Worm (Caenorhabditis elegans) whole organism, midembryonic: ENCODE results near the gene C39E9.8.

Experiments
- T22C8.4 ChIP-seq: fragments of 200-800 bp; sonication (Bioruptor generic); IDR thresholded peaks from 2 replicates; pipeline ENCODE4 v1.3.6; 2022; ENCODE audit warnings: missing genetic modification characterization, missing compliant biosample characterization
- cog-1 ChIP-seq: sonication (generic microtip); optimal IDR thresholded peaks from 2 replicates; lab custom pipeline; 2016; ENCODE audit warnings: missing genetic modification characterization, missing compliant biosample characterization
- flt-1 ChIP-seq: fragments of 200-800 bp; sonication (Bioruptor generic); IDR thresholded peaks from 2 replicates; pipeline ENCODE4 v1.3.6; 2022; ENCODE audit warnings: missing genetic modification characterization, missing compliant biosample characterization
- med-1 ChIP-seq: sonication (generic microtip); optimal IDR thresholded peaks from 2 replicates; lab custom pipeline; 2017; ENCODE audit warnings: missing genetic modification characterization, mild to moderate bottlenecking, missing compliant biosample characterization, antibody characterized with exemption, missing genetic modification reagents; ENCODE audit not compliant: insufficient read depth
- ref-1 ChIP-seq: fragments of 200-800 bp; sonication (Bioruptor generic); conservative IDR thresholded peaks from 2 replicates; pipeline ENCODE4 v1.3.6; 2022; ENCODE audit warnings: missing genetic modification reagents, missing genetic modification characterization, missing compliant biosample characterization
- tab-1 ChIP-seq: fragments of 200-800 bp; sonication (Bioruptor generic); IDR thresholded peaks from 2 replicates; pipeline ENCODE4 v1.3.6; 2022; ENCODE audit warnings: missing genetic modification characterization, missing compliant biosample characterization
- ztf-29 ChIP-seq: fragments of 200-800 bp; sonication (Bioruptor generic); IDR thresholded peaks from 2 replicates; pipeline ENCODE4 v1.3.6; 2022; ENCODE audit warnings: missing genetic modification reagents, missing genetic modification characterization, missing compliant biosample characterization

DNA sequence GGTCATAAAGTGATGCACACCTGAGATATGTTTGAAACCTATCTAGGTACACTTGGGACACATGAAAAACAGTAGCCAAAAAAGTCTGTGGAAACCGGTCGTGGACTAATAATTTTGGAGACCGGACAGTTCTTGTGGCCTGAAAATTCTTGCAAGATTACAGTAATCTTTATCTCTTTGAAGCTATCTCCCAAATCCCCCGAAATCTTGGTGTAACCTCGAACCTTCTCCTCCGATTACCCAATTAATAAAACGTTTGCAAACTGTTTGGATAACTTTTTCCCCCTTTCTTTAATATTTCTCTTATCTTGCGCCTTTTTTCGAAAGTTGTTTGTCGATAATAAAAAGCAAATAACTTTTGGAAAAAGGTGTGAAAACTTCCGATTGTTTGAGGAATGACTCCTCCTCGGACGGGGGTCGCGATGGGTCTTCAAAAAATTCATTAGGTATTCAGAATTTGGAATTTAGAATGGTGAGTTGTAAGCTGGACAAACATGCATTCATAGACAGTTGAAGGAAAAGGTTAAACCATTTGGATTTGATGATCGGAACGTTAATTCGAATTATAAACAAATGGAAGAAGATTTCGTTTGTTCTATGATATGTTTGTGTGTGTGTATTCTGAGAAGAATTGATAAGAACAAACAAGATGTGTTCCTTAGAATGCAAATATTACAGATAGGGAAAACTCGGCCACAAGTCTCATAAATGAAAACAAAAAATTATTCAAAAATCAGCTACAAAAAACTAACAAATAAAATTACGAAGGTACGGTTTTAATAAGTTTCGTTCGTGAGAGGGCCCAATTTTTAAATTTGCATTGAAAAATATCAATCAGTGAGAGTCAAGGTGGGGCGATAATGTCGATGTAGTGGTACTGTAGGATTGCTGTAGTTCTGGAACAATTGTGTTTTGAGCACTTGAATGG, 3.9 kb downstream of the C39E9.8 start:
- TF ChIP-seq T22C8.4 (GFP tag; lab: Robert Waterston, UW): no peak
- TF ChIP-seq cog-1 (tag; lab: Kevin White, UChicago): no peak
- no peak for TF ChIP-seq flt-1 (GFP tag; lab: Robert Waterston, UW)
- no peak for TF ChIP-seq ztf-29
- TF ChIP-seq tab-1 (GFP tag; lab: Robert Waterston, UW): no peak
- no peak for TF ChIP-seq med-1 (GFP tag; lab: Kevin White, UChicago)
- TF ChIP-seq ref-1 (GFP tag; lab: Robert Waterston, UW): no peak
